Worm (Caenorhabditis elegans) whole organism, early embryonic: ENCODE data around the gene M02B1.4.

Experiments used
- F13C5.2 ChIP-seq: sonication (generic microtip); optimal IDR thresholded peaks from 2 replicates; lab custom pipeline; 2017; ENCODE audit warnings: mild to moderate bottlenecking, missing genetic modification characterization, inconsistent platforms, missing compliant biosample characterization
- ama-1 ChIP-seq: fragments of 150-350 bp; optimal IDR thresholded peaks from 2 replicates; lab custom pipeline; 2014
- ceh-36 ChIP-seq: sonication (generic microtip); optimal IDR thresholded peaks from 2 replicates; lab custom pipeline; 2016; ENCODE audit warnings: missing genetic modification characterization, inconsistent platforms, missing compliant biosample characterization
- flt-1 ChIP-seq: fragments of 200-800 bp; sonication (Bioruptor generic); IDR thresholded peaks from 2 replicates; pipeline ENCODE4 v1.3.6; 2022; ENCODE audit warnings: missing genetic modification characterization, missing compliant biosample characterization

ce11 chrIV:12871445-12871947 lies 46.4 kb upstream of the M02B1.4 start, which contains the start of gene clec-187:
- no peak for TF ChIP-seq ama-1 (lab: Kevin White, UChicago)
- TF ChIP-seq F13C5.2 (tag; lab: Kevin White, UChicago) = no peak
- TF ChIP-seq ceh-36 = no peak
- TF ChIP-seq flt-1 (GFP tag; lab: Robert Waterston, UW) = no peak
